Worm (Caenorhabditis elegans) whole organism, young adult: ENCODE measurements around the gene C52A11.3.

Experiments used
- F52B5.7 ChIP-seq: sonication (generic microtip); optimal IDR thresholded peaks from 2 replicates; lab custom pipeline; 2016; ENCODE audit warnings: mild to moderate bottlenecking, missing genetic modification characterization, missing compliant biosample characterization
- F57A8.1 ChIP-seq: fragments of 200-800 bp; sonication (Bioruptor generic); optimal IDR thresholded peaks from 2 replicates; lab custom pipeline; 2018; ENCODE audit warnings: mild to moderate bottlenecking, missing genetic modification characterization, moderate library complexity, missing compliant biosample characterization
- F57C9.4 ChIP-seq: sonication (generic microtip); optimal IDR thresholded peaks from 2 replicates; lab custom pipeline; 2017; ENCODE audit warnings: mild to moderate bottlenecking, missing genetic modification characterization, missing compliant biosample characterization
- attf-3 ChIP-seq: fragments of 200-800 bp; sonication (Bioruptor generic); conservative IDR thresholded peaks from 2 replicates; pipeline ENCODE4 v1.3.6; 2022; ENCODE audit warnings: missing genetic modification reagents, missing genetic modification characterization, missing compliant biosample characterization
- egl-44 ChIP-seq: fragments of 200-800 bp; sonication (Bioruptor generic); IDR thresholded peaks from 2 replicates; pipeline ENCODE4 v1.3.6; 2022; ENCODE audit warnings: missing genetic modification reagents, missing genetic modification characterization, missing compliant biosample characterization
- nhr-27 ChIP-seq: fragments of 200-800 bp; sonication (Bioruptor generic); optimal IDR thresholded peaks from 2 replicates; lab custom pipeline; 2018; ENCODE audit warnings: mild to moderate bottlenecking, missing genetic modification characterization, moderate library complexity, missing compliant biosample characterization
- snpc-3.4 ChIP-seq: sonication (generic microtip); optimal IDR thresholded peaks from 2 replicates; lab custom pipeline; 2017; ENCODE audit warnings: missing genetic modification characterization, mild to moderate bottlenecking, missing compliant biosample characterization, antibody characterized with exemption, moderate library complexity, missing genotype, missing genetic modification reagents
- somi-1 ChIP-seq: fragments of 200-800 bp; sonication (Bioruptor generic); optimal IDR thresholded peaks from 2 replicates; lab custom pipeline; 2018; ENCODE audit warnings: mild to moderate bottlenecking, missing genetic modification characterization, missing compliant biosample characterization
- unc-130 ChIP-seq: sonication (generic microtip); optimal IDR thresholded peaks from 2 replicates; lab custom pipeline; 2016; ENCODE audit warnings: missing genetic modification reagents, missing genetic modification characterization, missing compliant biosample characterization

- TF ChIP-seq unc-130: no peak
- no peak for TF ChIP-seq F52B5.7
- no peak for TF ChIP-seq somi-1
- TF ChIP-seq nhr-27 (tag; lab: Kevin White, UChicago): no peak
- TF ChIP-seq attf-3: no peak
- no peak for TF ChIP-seq egl-44 (GFP tag; lab: Robert Waterston, UW)
- TF ChIP-seq F57C9.4 (tag; lab: Kevin White, UChicago): no peak
- no peak for TF ChIP-seq F57A8.1 (GFP tag; lab: Kevin White, UChicago)
- TF ChIP-seq snpc-3.4: no peak
Measured at ce11 chrII:10758951-10759350, 21.8 kb downstream of the C52A11.3 start.
